Fruit fly (Drosophila melanogaster): ENCODE results near the gene Efa6.

dm6 chr3R:22576979-22577378 lies 10.6 kb upstream of the Efa6 start:
- no peak for TF ChIP-seq svp (GFP tag)
- no peak for TF ChIP-seq Sox102F (GFP tag; optimal IDR thresholded peaks at IDR 0.05)
- TF ChIP-seq Gug (GFP tag; IDR thresholded peaks at IDR 0.05) = no peak
- TF ChIP-seq salr (GFP tag; optimal IDR thresholded peaks at IDR 0.05) = no peak
- TF ChIP-seq CG3032 (tag; optimal IDR thresholded peaks at IDR 0.05) = no peak
- TF ChIP-seq Ets96B (tag; optimal IDR thresholded peaks at IDR 0.05) = no peak
- no peak for TF ChIP-seq Hr39 (GFP tag; optimal IDR thresholded peaks at IDR 0.05)
- TF ChIP-seq fkh (GFP tag; optimal IDR thresholded peaks at IDR 0.05) = no peak
- TF ChIP-seq dac (GFP tag; optimal IDR thresholded peaks at IDR 0.05) = no peak
- TF ChIP-seq Eip75B (GFP tag; optimal IDR thresholded peaks at IDR 0.05) = no peak

Data from whole organism, prepupa.